Worm (Caenorhabditis elegans): ENCODE measurements around the gene Y39H10B.3.

DNA sequence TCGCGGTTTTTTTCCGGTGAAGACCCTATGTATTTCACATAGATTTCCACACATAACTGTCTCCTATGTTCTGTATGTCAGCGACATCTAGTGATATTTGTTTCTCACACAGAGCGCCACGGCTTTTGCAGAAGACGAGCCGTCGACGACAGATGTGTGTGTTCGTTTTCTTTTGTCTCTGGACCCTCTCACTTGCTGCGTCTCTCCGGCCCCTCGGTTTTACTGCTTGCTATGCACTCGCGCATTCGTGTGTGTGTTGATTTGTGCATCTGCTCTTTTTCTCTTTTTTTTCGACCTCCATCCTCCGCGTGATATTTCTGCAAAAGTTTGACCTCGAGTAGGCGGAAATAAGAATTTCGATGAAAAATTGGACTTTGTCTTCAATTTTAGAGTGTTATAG is 18.1 kb downstream of the Y39H10B.3 start:
- no peak for TF ChIP-seq him-1 (tag; optimal IDR thresholded peaks at IDR 0.05)
- no peak for TF ChIP-seq dao-5 (tag; optimal IDR thresholded peaks at IDR 0.05)
- no peak for TF ChIP-seq W03F9.2 (tag; optimal IDR thresholded peaks at IDR 0.05)
